Worm (Caenorhabditis elegans) whole organism, late embryonic: ENCODE data around the gene K02E11.5.
"Not testable (repeated sequence)": the region's sequence is repeated elsewhere in the genome, so short reads cannot be mapped to it uniquely, and the experiment has no call there.

Experiments
- F13H6.1 ChIP-seq: sonication (generic microtip); optimal IDR thresholded peaks from 2 replicates; lab custom pipeline; 2016; ENCODE audit warnings: missing genetic modification characterization, missing compliant biosample characterization
- K02D7.2 ChIP-seq: sonication (generic microtip); optimal IDR thresholded peaks from 2 replicates; lab custom pipeline; 2017; ENCODE audit warnings: mild to moderate bottlenecking, missing genetic modification characterization, missing compliant biosample characterization
- ama-1 ChIP-seq: fragments of 150-350 bp; optimal IDR thresholded peaks from 2 replicates; lab custom pipeline; 2014
- ceh-14 ChIP-seq: sonication (generic microtip); optimal IDR thresholded peaks from 2 replicates; lab custom pipeline; 2016; ENCODE audit warnings: missing genotype, missing genetic modification characterization, missing compliant biosample characterization
- ceh-18 ChIP-seq: sonication (generic microtip); optimal IDR thresholded peaks from 2 replicates; lab custom pipeline; 2016; ENCODE audit warnings: missing genetic modification characterization, missing compliant biosample characterization
- ceh-19 ChIP-seq: fragments of 200-800 bp; sonication (Bioruptor generic); optimal IDR thresholded peaks from 2 replicates; lab custom pipeline; 2018; ENCODE audit warnings: mild to moderate bottlenecking, missing genetic modification characterization, missing compliant biosample characterization
- ceh-22 ChIP-seq: sonication (generic microtip); optimal IDR thresholded peaks from 2 replicates; lab custom pipeline; 2017; ENCODE audit warnings: missing biosample characterization, missing genetic modification characterization
- ceh-24 ChIP-seq: sonication (generic microtip); optimal IDR thresholded peaks from 2 replicates; lab custom pipeline; 2016; ENCODE audit warnings: mild to moderate bottlenecking, missing genetic modification characterization, missing compliant biosample characterization
- ceh-30 ChIP-seq: fragments of 150-350 bp; optimal IDR thresholded peaks from 2 replicates; lab custom pipeline; 2014; ENCODE audit warnings: missing biosample characterization, missing genetic modification characterization
- ceh-31 ChIP-seq: sonication (generic microtip); optimal IDR thresholded peaks from 2 replicates; lab custom pipeline; 2016; ENCODE audit warnings: missing genetic modification characterization, missing compliant biosample characterization
- ceh-34 ChIP-seq: sonication (generic microtip); optimal IDR thresholded peaks from 2 replicates; lab custom pipeline; 2016; ENCODE audit warnings: mild to moderate bottlenecking, missing genetic modification characterization, missing compliant biosample characterization
- ceh-48 ChIP-seq: sonication (generic microtip); optimal IDR thresholded peaks from 2 replicates; lab custom pipeline; 2016; ENCODE audit warnings: missing genetic modification characterization, inconsistent platforms, missing compliant biosample characterization
- ceh-9 ChIP-seq: sonication (generic microtip); optimal IDR thresholded peaks from 2 replicates; lab custom pipeline; 2016; ENCODE audit warnings: mild to moderate bottlenecking, missing genetic modification characterization, inconsistent platforms, missing compliant biosample characterization
- dve-1 ChIP-seq: sonication (generic microtip); optimal IDR thresholded peaks from 2 replicates; lab custom pipeline; 2017; ENCODE audit warnings: antibody characterized with exemption, mild to moderate bottlenecking, missing genetic modification characterization, missing compliant biosample characterization
- elt-4 ChIP-seq: sonication (generic microtip); optimal IDR thresholded peaks from 2 replicates; lab custom pipeline; 2016; ENCODE audit warnings: missing genetic modification characterization, missing compliant biosample characterization
- eyg-1 ChIP-seq: sonication (generic microtip); optimal IDR thresholded peaks from 2 replicates; lab custom pipeline; 2016; ENCODE audit warnings: missing genotype, missing genetic modification characterization, missing compliant biosample characterization
- gmeb-2 ChIP-seq: sonication (generic microtip); optimal IDR thresholded peaks from 2 replicates; lab custom pipeline; 2016; ENCODE audit warnings: missing genetic modification characterization, inconsistent platforms, missing compliant biosample characterization
- hlh-15 ChIP-seq: sonication (generic microtip); optimal IDR thresholded peaks from 2 replicates; lab custom pipeline; 2016; ENCODE audit warnings: missing genetic modification characterization, missing compliant biosample characterization
- hlh-30 ChIP-seq: sonication (generic microtip); optimal IDR thresholded peaks from 2 replicates; lab custom pipeline; 2017; ENCODE audit warnings: antibody characterized with exemption, missing genetic modification characterization, missing compliant biosample characterization; ENCODE audit not compliant: insufficient read depth
- hlh-6 ChIP-seq: sonication (generic microtip); optimal IDR thresholded peaks from 2 replicates; lab custom pipeline; 2016; ENCODE audit warnings: missing genotype, missing genetic modification characterization, missing compliant biosample characterization
- hlh-8 ChIP-seq: sonication (generic microtip); optimal IDR thresholded peaks from 2 replicates; lab custom pipeline; 2016; ENCODE audit warnings: missing genotype, missing genetic modification characterization, missing compliant biosample characterization
- lim-6 ChIP-seq: sonication (generic microtip); optimal IDR thresholded peaks from 2 replicates; lab custom pipeline; 2016; ENCODE audit warnings: missing genetic modification characterization, missing compliant biosample characterization
- madf-2 ChIP-seq: sonication (generic microtip); optimal IDR thresholded peaks from 2 replicates; lab custom pipeline; 2017; ENCODE audit warnings: missing genetic modification characterization, missing compliant biosample characterization
- mec-3 ChIP-seq: sonication (generic microtip); optimal IDR thresholded peaks from 2 replicates; lab custom pipeline; 2016; ENCODE audit warnings: borderline replicate concordance, missing genetic modification characterization, missing compliant biosample characterization
- nhr-11 ChIP-seq: fragments of 150-350 bp; optimal IDR thresholded peaks from 2 replicates; lab custom pipeline; 2014; ENCODE audit warnings: missing biosample characterization, missing genetic modification characterization
- nhr-232 ChIP-seq: sonication (generic microtip); optimal IDR thresholded peaks from 2 replicates; lab custom pipeline; 2016; ENCODE audit warnings: missing genetic modification characterization, missing compliant biosample characterization
- odd-2 ChIP-seq: sonication (generic microtip); optimal IDR thresholded peaks from 2 replicates; lab custom pipeline; 2017; ENCODE audit warnings: antibody characterized with exemption, mild to moderate bottlenecking, missing genetic modification characterization, missing compliant biosample characterization
- pag-3 ChIP-seq: sonication (generic microtip); optimal IDR thresholded peaks from 2 replicates; lab custom pipeline; 2016; ENCODE audit warnings: missing compliant biosample characterization, missing genetic modification characterization, borderline replicate concordance
- pax-1 ChIP-seq: fragments of 150-350 bp; optimal IDR thresholded peaks from 2 replicates; lab custom pipeline; 2014; ENCODE audit warnings: missing biosample characterization, missing genetic modification characterization
- pqm-1 ChIP-seq: sonication (generic microtip); optimal IDR thresholded peaks from 2 replicates; lab custom pipeline; 2016; ENCODE audit warnings: missing genetic modification characterization, missing compliant biosample characterization
- pros-1 ChIP-seq: fragments of 150-350 bp; optimal IDR thresholded peaks from 2 replicates; lab custom pipeline; 2014; ENCODE audit warnings: missing biosample characterization, missing genetic modification reagents, missing genetic modification characterization
- ref-2 ChIP-seq: sonication (generic microtip); optimal IDR thresholded peaks from 2 replicates; lab custom pipeline; 2016; ENCODE audit warnings: missing genetic modification characterization, missing compliant biosample characterization
- rnt-1 ChIP-seq: sonication (generic microtip); optimal IDR thresholded peaks from 2 replicates; lab custom pipeline; 2016; ENCODE audit warnings: missing genetic modification characterization, missing compliant biosample characterization
- sdc-2 ChIP-seq: sonication (generic microtip); optimal IDR thresholded peaks from 2 replicates; lab custom pipeline; 2016; ENCODE audit warnings: missing genotype, missing genetic modification characterization, missing compliant biosample characterization
- unc-3 ChIP-seq, 2 experiments: fragments of 200-800 bp in 1 of 2; sonication (Bioruptor generic) in 1 of 2; sonication (generic microtip) in 1 of 2; conservative IDR thresholded peaks in 1 of 2; optimal IDR thresholded peaks in 1 of 2; 2 replicates each; pipeline versions ENCODE4 v1.3.6 to Lab custom; 2016 to 2022; ENCODE audit warnings: missing compliant biosample characterization in 2 of 2, missing genetic modification characterization in 2 of 2, missing genetic modification reagents in 1 of 2
- unc-42 ChIP-seq: sonication (generic microtip); optimal IDR thresholded peaks from 2 replicates; lab custom pipeline; 2016; ENCODE audit warnings: missing genotype, missing genetic modification characterization, missing compliant biosample characterization

The K02E11.5 gene

ce11 chrV:14274268-14274667 is 22.1 kb downstream of the K02E11.5 start, which contains the start of gene F40G12.7:
F40G12.7 (plus strand) TSS chrV:14274568.
- TF ChIP-seq rnt-1, odd-2, sdc-2 (tag; lab: Kevin White, UChicago): not testable (repeated sequence)
- TF ChIP-seq, all 69 proteins: peak for 0; not testable (repeated sequence) for 69

ce11 chrV:14279777-14280176 is 27.7 kb downstream of the K02E11.5 start, which contains the start of gene srt-33:
srt-33 (minus strand) TSS chrV:14279877.
- TF ChIP-seq ceh-34 (tag; lab: Kevin White, UChicago): no peak
- no peak for TF ChIP-seq mec-3
- no peak for TF ChIP-seq ref-2
- TF ChIP-seq ceh-48 (tag; lab: Kevin White, UChicago): no peak
- TF ChIP-seq unc-3 (GFP tag; conservative IDR thresholded peaks at IDR 0.05; lab: Robert Waterston, UW): no peak
- TF ChIP-seq unc-3 (tag; optimal IDR thresholded peaks at IDR 0.05; lab: Kevin White, UChicago): no peak
- TF ChIP-seq ceh-31 (tag; lab: Kevin White, UChicago): no peak
- no peak for TF ChIP-seq gmeb-2
- TF ChIP-seq ceh-30 (tag; lab: Kevin White, UChicago): no peak
- TF ChIP-seq hlh-30 (tag; lab: Kevin White, UChicago): no peak
- TF ChIP-seq ceh-18: no peak
- TF ChIP-seq ceh-14: no peak
- no peak for TF ChIP-seq hlh-6 (tag; lab: Kevin White, UChicago)
- TF ChIP-seq madf-2: no peak
- TF ChIP-seq odd-2 (tag; lab: Kevin White, UChicago): no peak
- no peak for TF ChIP-seq lim-6 (tag; lab: Kevin White, UChicago)
- TF ChIP-seq unc-42: no peak

ce11 chrV:14282222-14282709 is 30.1 kb downstream of the K02E11.5 start, which contains the start of the genes srt-74 and F40G12.9:
srt-74 (minus strand) TSS chrV:14282322.
F40G12.9 (plus strand) TSS chrV:14282659.
- TF ChIP-seq ceh-19 (GFP tag; lab: Kevin White, UChicago): no peak
- TF ChIP-seq pros-1 (tag; lab: Kevin White, UChicago): no peak
- no peak for TF ChIP-seq nhr-11 (tag; lab: Kevin White, UChicago)
- no peak for TF ChIP-seq ceh-22 (tag; lab: Kevin White, UChicago)
- no peak for TF ChIP-seq madf-2
- no peak for TF ChIP-seq pqm-1
- no peak for TF ChIP-seq ceh-24
- TF ChIP-seq ama-1 (lab: Kevin White, UChicago): no peak
- TF ChIP-seq ceh-14: no peak
- TF ChIP-seq sdc-2 (tag; lab: Kevin White, UChicago): no peak

ce11 chrV:14283241-14283640 is 31.1 kb downstream of the K02E11.5 start, which contains the start of gene F40G12.10:
F40G12.10 (plus strand) TSS chrV:14283541.
- TF ChIP-seq pros-1 (tag; lab: Kevin White, UChicago) (no peak), ceh-18 (no peak), elt-4 (tag; lab: Kevin White, UChicago) (no peak), ceh-14 (no peak), hlh-6 (tag; lab: Kevin White, UChicago) (no peak), hlh-8 (no peak), rnt-1 (tag; lab: Kevin White, UChicago) (no peak), pag-3 (tag; lab: Kevin White, UChicago) (no peak), K02D7.2 (no peak), madf-2 (no peak)

ce11 chrV:14285803-14286202 is 33.7 kb downstream of the K02E11.5 start, which contains the start of gene F40G12.11:
F40G12.11 (plus strand) TSS chrV:14286171.
- TF ChIP-seq ceh-9 (tag; lab: Kevin White, UChicago) (no peak), elt-4 (tag; lab: Kevin White, UChicago) (no peak)

ce11 chrV:14289363-14289762 is 37.2 kb downstream of the K02E11.5 start, which contains the start of gene F14D7.1:
F14D7.1 (minus strand) TSS chrV:14289463.
- TF ChIP-seq sdc-2 (tag; lab: Kevin White, UChicago) (no peak), hlh-8 (no peak), F13H6.1 (no peak), pax-1 (tag; lab: Kevin White, UChicago) (no peak), nhr-232 (tag; lab: Kevin White, UChicago) (no peak), hlh-15 (tag; lab: Kevin White, UChicago) (no peak), odd-2 (tag; lab: Kevin White, UChicago) (no peak), lim-6 (tag; lab: Kevin White, UChicago) (no peak), eyg-1 (no peak), dve-1 (tag; lab: Kevin White, UChicago) (no peak), unc-3 (GFP tag; conservative IDR thresholded peaks at IDR 0.05; lab: Robert Waterston, UW) (no peak), unc-3 (tag; optimal IDR thresholded peaks at IDR 0.05; lab: Kevin White, UChicago) (no peak)
